Worm (Caenorhabditis elegans) whole organism, L3 larva: ENCODE measurements around the gene rpi-1.

Source experiments
- R02D3.7 ChIP-seq: fragments of 150-350 bp; optimal IDR thresholded peaks from 2 replicates; lab custom pipeline; 2014; ENCODE audit warnings: missing biosample characterization, missing genetic modification characterization
- aly-2 ChIP-seq: fragments of 150-350 bp; optimal IDR thresholded peaks from 2 replicates; lab custom pipeline; 2014; ENCODE audit warnings: missing biosample characterization, missing genetic modification characterization
- ama-1 ChIP-seq: fragments of 150-350 bp; optimal IDR thresholded peaks from 2 replicates; lab custom pipeline; 2018
- ceh-82 ChIP-seq: fragments of 150-350 bp; optimal IDR thresholded peaks from 2 replicates; lab custom pipeline; 2014; ENCODE audit warnings: missing biosample characterization, missing genetic modification characterization
- ceh-9 ChIP-seq: sonication (generic microtip); optimal IDR thresholded peaks from 2 replicates; lab custom pipeline; 2018; ENCODE audit warnings: missing biosample characterization, missing genetic modification characterization
- daf-12 ChIP-seq: fragments of 150-350 bp; optimal IDR thresholded peaks from 2 replicates; lab custom pipeline; 2014; ENCODE audit warnings: missing biosample characterization, missing genetic modification reagents, missing genetic modification characterization
- fos-1 ChIP-seq: fragments of 150-350 bp; optimal IDR thresholded peaks from 2 replicates; lab custom pipeline; 2014; ENCODE audit warnings: missing biosample characterization, missing genetic modification characterization
- lin-39 ChIP-seq: fragments of 150-350 bp; optimal IDR thresholded peaks from 2 replicates; lab custom pipeline; 2018; ENCODE audit warnings: missing biosample characterization, missing genetic modification reagents, missing genetic modification characterization
- nhr-12 ChIP-seq: fragments of 150-350 bp; optimal IDR thresholded peaks from 2 replicates; lab custom pipeline; 2014; ENCODE audit warnings: missing biosample characterization, missing genetic modification characterization
- nhr-237 ChIP-seq: fragments of 150-350 bp; optimal IDR thresholded peaks from 2 replicates; lab custom pipeline; 2014; ENCODE audit warnings: missing biosample characterization, missing genetic modification characterization
- nhr-67 ChIP-seq: fragments of 150-350 bp; optimal IDR thresholded peaks from 2 replicates; lab custom pipeline; 2014; ENCODE audit warnings: missing biosample characterization, missing genetic modification characterization
- snpc-4 ChIP-seq: fragments of 150-350 bp; optimal IDR thresholded peaks from 2 replicates; lab custom pipeline; 2014; ENCODE audit warnings: missing biosample characterization, missing genetic modification characterization
- unc-39 ChIP-seq: sonication (generic microtip); optimal IDR thresholded peaks from 4 replicates; lab custom pipeline; 2017; ENCODE audit warnings: missing biosample characterization, missing genetic modification characterization
- ztf-11 ChIP-seq: fragments of 150-350 bp; optimal IDR thresholded peaks from 2 replicates; lab custom pipeline; 2014; ENCODE audit warnings: missing biosample characterization, missing genetic modification characterization

DNA sequence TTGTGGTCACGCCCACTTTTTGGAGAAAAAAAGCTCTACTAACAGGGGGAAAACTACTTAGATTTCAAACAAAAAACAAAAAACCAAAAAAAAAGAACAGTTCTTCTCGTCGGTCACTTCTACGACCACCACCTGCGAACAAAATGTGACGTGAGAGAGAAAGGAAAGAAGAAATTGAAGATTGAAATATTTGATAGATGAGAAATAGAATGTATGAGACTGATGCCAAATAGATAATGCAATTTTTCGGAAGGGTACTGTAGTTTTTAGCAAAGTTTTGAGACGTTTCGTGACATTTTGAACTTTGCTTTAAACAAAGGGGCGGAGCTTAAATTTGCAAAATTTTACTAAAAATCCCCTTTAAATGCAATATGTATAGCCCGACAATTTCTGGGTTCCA lies 7.2 kb downstream of the rpi-1 start:
- TF ChIP-seq nhr-12 (no peak), R02D3.7 (tag; lab: Kevin White, UChicago) (no peak), daf-12 (tag; lab: Kevin White, UChicago) (no peak), ztf-11 (no peak), ama-1 (lab: Kevin White, UChicago) (no peak), ceh-82 (tag; lab: Kevin White, UChicago) (no peak), fos-1 (no peak), snpc-4 (no peak), ceh-9 (tag; lab: Kevin White, UChicago) (no peak), aly-2 (no peak), unc-39 (tag; lab: Kevin White, UChicago) (no peak), lin-39 (tag; lab: Kevin White, UChicago) (no peak), nhr-67 (tag; lab: Kevin White, UChicago) (no peak), nhr-237 (no peak)
